Worm (Caenorhabditis elegans) whole organism, L1 larva: ENCODE data around the gene nhr-78.

Source experiments
- C16A3.4 ChIP-seq: fragments of 150-350 bp; optimal IDR thresholded peaks from 2 replicates; lab custom pipeline; 2014; ENCODE audit warnings: missing biosample characterization, missing genetic modification characterization
- C34B4.2 ChIP-seq: sonication (generic microtip); optimal IDR thresholded peaks from 2 replicates; lab custom pipeline; 2017; ENCODE audit warnings: mild to moderate bottlenecking, missing genetic modification characterization, missing compliant biosample characterization
- Y116A8C.19 ChIP-seq: sonication (generic microtip); optimal IDR thresholded peaks from 2 replicates; lab custom pipeline; 2016; ENCODE audit warnings: missing compliant biosample characterization, missing genetic modification characterization, borderline replicate concordance
- alr-1 ChIP-seq: fragments of 200-800 bp; sonication (Bioruptor generic); optimal IDR thresholded peaks from 2 replicates; lab custom pipeline; 2018; ENCODE audit warnings: borderline replicate concordance, mild to moderate bottlenecking, missing genetic modification characterization, missing compliant biosample characterization
- aly-2 ChIP-seq: fragments of 150-350 bp; optimal IDR thresholded peaks from 2 replicates; lab custom pipeline; 2014; ENCODE audit warnings: missing biosample characterization, missing genetic modification characterization
- ama-1 ChIP-seq: fragments of 150-350 bp; optimal IDR thresholded peaks from 2 replicates; lab custom pipeline; 2014
- ceh-63 ChIP-seq: fragments of 200-800 bp; sonication (Bioruptor generic); optimal IDR thresholded peaks from 2 replicates; lab custom pipeline; 2018; ENCODE audit warnings: mild to moderate bottlenecking, missing genetic modification characterization, missing compliant biosample characterization
- ceh-8 ChIP-seq: fragments of 200-800 bp; sonication (Bioruptor generic); optimal IDR thresholded peaks from 2 replicates; lab custom pipeline; 2018; ENCODE audit warnings: mild to moderate bottlenecking, missing genetic modification characterization, moderate library complexity, missing compliant biosample characterization
- ceh-88 ChIP-seq: fragments of 200-800 bp; sonication (Bioruptor generic); IDR thresholded peaks from 2 replicates; pipeline ENCODE4 v1.3.6; 2022; ENCODE audit warnings: missing genetic modification characterization, missing compliant biosample characterization
- ceh-90 ChIP-seq: sonication (generic microtip); optimal IDR thresholded peaks from 2 replicates; lab custom pipeline; 2016; ENCODE audit warnings: missing genetic modification characterization, missing compliant biosample characterization
- dpl-1 ChIP-seq, 3 experiments: fragments of 150-350 bp in 2 of 3; sonication (generic microtip) in 1 of 3; optimal IDR thresholded peaks; 2 replicates each; lab custom pipeline; 2014 to 2017; ENCODE audit warnings: missing biosample characterization in 3 of 3, missing genetic modification characterization in 3 of 3, missing genetic modification reagents in 3 of 3
- efl-3 ChIP-seq: fragments of 200-800 bp; sonication (Bioruptor generic); optimal IDR thresholded peaks from 2 replicates; lab custom pipeline; 2018; ENCODE audit warnings: mild to moderate bottlenecking, missing genetic modification characterization, missing compliant biosample characterization
- egl-13 ChIP-seq: sonication (generic microtip); optimal IDR thresholded peaks from 2 replicates; lab custom pipeline; 2016; ENCODE audit warnings: missing genotype, missing genetic modification reagents, missing genetic modification characterization, missing compliant biosample characterization
- fkh-10 ChIP-seq: sonication (generic microtip); optimal IDR thresholded peaks from 2 replicates; lab custom pipeline; 2017; ENCODE audit warnings: missing biosample characterization, missing genetic modification reagents, missing genetic modification characterization
- fos-1 ChIP-seq: fragments of 150-350 bp; optimal IDR thresholded peaks from 2 replicates; lab custom pipeline; 2014; ENCODE audit warnings: missing biosample characterization, missing genetic modification characterization
- grh-1 ChIP-seq: fragments of 200-800 bp; sonication (Bioruptor generic); IDR thresholded peaks from 2 replicates; pipeline ENCODE4 v1.3.6; 2022; ENCODE audit warnings: missing genetic modification reagents, missing genetic modification characterization, missing compliant biosample characterization
- hlh-17 ChIP-seq: fragments of 200-800 bp; sonication (Bioruptor generic); optimal IDR thresholded peaks from 2 replicates; lab custom pipeline; 2018; ENCODE audit warnings: missing genetic modification characterization, mild to moderate bottlenecking, missing compliant biosample characterization, moderate library complexity, borderline replicate concordance
- hlh-4 ChIP-seq: sonication (generic microtip); optimal IDR thresholded peaks from 2 replicates; lab custom pipeline; 2016; ENCODE audit warnings: mild to moderate bottlenecking, missing genetic modification characterization, missing compliant biosample characterization
- irx-1 ChIP-seq: sonication (generic microtip); optimal IDR thresholded peaks from 2 replicates; lab custom pipeline; 2016; ENCODE audit warnings: missing genetic modification characterization, missing compliant biosample characterization
- isw-1 ChIP-seq: fragments of 200-800 bp; sonication (Bioruptor generic); IDR thresholded peaks from 2 replicates; pipeline ENCODE4 v1.3.6; 2022; ENCODE audit warnings: missing genetic modification characterization, missing compliant biosample characterization
- lin-13 ChIP-seq: fragments of 150-350 bp; optimal IDR thresholded peaks from 2 replicates; lab custom pipeline; 2014; ENCODE audit warnings: missing biosample characterization, missing genetic modification reagents, missing genetic modification characterization
- lin-14 ChIP-seq: fragments of 200-800 bp; sonication (Bioruptor generic); optimal IDR thresholded peaks from 2 replicates; lab custom pipeline; 2018; ENCODE audit warnings: mild to moderate bottlenecking, missing genetic modification characterization, moderate library complexity, missing compliant biosample characterization
- lin-35 ChIP-seq, 2 experiments: fragments of 150-350 bp; optimal IDR thresholded peaks; 2 replicates each; lab custom pipeline; 2014; ENCODE audit warnings: missing biosample characterization in 2 of 2, missing genetic modification characterization in 2 of 2, missing genetic modification reagents in 2 of 2
- lin-39 ChIP-seq: fragments of 150-350 bp; optimal IDR thresholded peaks from 2 replicates; lab custom pipeline; 2014; ENCODE audit warnings: missing biosample characterization, missing genetic modification reagents, missing genetic modification characterization
- lir-3 ChIP-seq: sonication (generic microtip); optimal IDR thresholded peaks from 2 replicates; lab custom pipeline; 2016; ENCODE audit warnings: mild to moderate bottlenecking, missing genetic modification characterization, moderate library complexity, missing compliant biosample characterization; ENCODE audit not compliant: poor library complexity
- lsy-2 ChIP-seq, 2 experiments: fragments of 150-350 bp; optimal IDR thresholded peaks; 2 replicates each; lab custom pipeline; 2014; ENCODE audit warnings: missing biosample characterization in 2 of 2, missing genetic modification characterization in 2 of 2
- mab-9 ChIP-seq: fragments of 200-800 bp; sonication (Bioruptor generic); IDR thresholded peaks from 2 replicates; pipeline ENCODE4 v1.3.6; 2022; ENCODE audit warnings: missing genetic modification reagents, missing genetic modification characterization, missing compliant biosample characterization
- mdl-1 ChIP-seq, 2 experiments: fragments of 150-350 bp; optimal IDR thresholded peaks; 2 replicates each; lab custom pipeline; 2014 to 2017; ENCODE audit warnings: missing biosample characterization in 2 of 2, missing genetic modification characterization in 2 of 2, inconsistent platforms in 1 of 2
- nhr-12 ChIP-seq: sonication (generic microtip); optimal IDR thresholded peaks from 2 replicates; lab custom pipeline; 2017; ENCODE audit warnings: missing biosample characterization, missing genetic modification characterization
- nhr-19 ChIP-seq: fragments of 200-800 bp; sonication (Bioruptor generic); conservative IDR thresholded peaks from 2 replicates; pipeline ENCODE4 v1.3.6; 2022; ENCODE audit warnings: missing genetic modification characterization, missing compliant biosample characterization
- nhr-47 ChIP-seq: sonication (generic microtip); optimal IDR thresholded peaks from 2 replicates; lab custom pipeline; 2016; ENCODE audit warnings: mild to moderate bottlenecking, missing genetic modification characterization, moderate library complexity, missing compliant biosample characterization
- nhr-71 ChIP-seq: sonication (generic microtip); optimal IDR thresholded peaks from 2 replicates; lab custom pipeline; 2016; ENCODE audit warnings: mild to moderate bottlenecking, missing genetic modification characterization, moderate library complexity, missing compliant biosample characterization
- nhr-77 ChIP-seq: fragments of 150-350 bp; optimal IDR thresholded peaks from 2 replicates; lab custom pipeline; 2014; ENCODE audit warnings: missing biosample characterization, missing genetic modification characterization
- nhr-90 ChIP-seq: sonication (generic microtip); optimal IDR thresholded peaks from 2 replicates; lab custom pipeline; 2016; ENCODE audit warnings: mild to moderate bottlenecking, missing genetic modification characterization, missing compliant biosample characterization; ENCODE audit not compliant: poor library complexity
- pag-3 ChIP-seq: sonication (generic microtip); optimal IDR thresholded peaks from 2 replicates; lab custom pipeline; 2017; ENCODE audit warnings: missing genetic modification characterization, mild to moderate bottlenecking, missing compliant biosample characterization, antibody characterized with exemption, borderline replicate concordance; ENCODE audit not compliant: insufficient read depth
- pax-3 ChIP-seq: fragments of 200-800 bp; sonication (Bioruptor generic); optimal IDR thresholded peaks from 2 replicates; lab custom pipeline; 2018; ENCODE audit warnings: mild to moderate bottlenecking, missing genetic modification characterization, moderate library complexity, missing compliant biosample characterization
- skn-1 ChIP-seq: fragments of 150-350 bp; optimal IDR thresholded peaks from 2 replicates; lab custom pipeline; 2014; ENCODE audit warnings: missing biosample characterization, missing genetic modification characterization
- snpc-4 ChIP-seq: fragments of 150-350 bp; optimal IDR thresholded peaks from 2 replicates; lab custom pipeline; 2014; ENCODE audit warnings: missing biosample characterization, missing genetic modification characterization
- snu-23 ChIP-seq: sonication (generic microtip); optimal IDR thresholded peaks from 2 replicates; lab custom pipeline; 2016; ENCODE audit warnings: missing genetic modification characterization, missing compliant biosample characterization
- sptf-1 ChIP-seq: fragments of 150-350 bp; optimal IDR thresholded peaks from 2 replicates; lab custom pipeline; 2014; ENCODE audit warnings: missing biosample characterization, missing genetic modification characterization
- tbx-2 ChIP-seq: sonication (generic microtip); optimal IDR thresholded peaks from 2 replicates; lab custom pipeline; 2016; ENCODE audit warnings: missing genetic modification characterization, missing compliant biosample characterization
- tlp-1 ChIP-seq: fragments of 150-350 bp; optimal IDR thresholded peaks from 2 replicates; lab custom pipeline; 2014; ENCODE audit warnings: missing biosample characterization, missing genetic modification characterization
- unc-130 ChIP-seq: fragments of 150-350 bp; optimal IDR thresholded peaks from 2 replicates; lab custom pipeline; 2017; ENCODE audit warnings: missing biosample characterization, missing genetic modification characterization, inconsistent platforms
- unc-62 ChIP-seq: fragments of 150-350 bp; optimal IDR thresholded peaks from 2 replicates; lab custom pipeline; 2014; ENCODE audit warnings: missing biosample characterization, missing genetic modification reagents, missing genetic modification characterization
- unc-86 ChIP-seq: sonication (generic microtip); optimal IDR thresholded peaks from 2 replicates; lab custom pipeline; 2016; ENCODE audit warnings: missing genetic modification characterization, missing compliant biosample characterization
- unc-98 ChIP-seq: fragments of 200-800 bp; sonication (Bioruptor generic); IDR thresholded peaks from 2 replicates; pipeline ENCODE4 v1.3.6; 2022; ENCODE audit warnings: missing genetic modification characterization, missing compliant biosample characterization
- xbp-1 ChIP-seq: sonication (generic microtip); optimal IDR thresholded peaks from 2 replicates; lab custom pipeline; 2016; ENCODE audit warnings: missing genetic modification characterization, missing compliant biosample characterization
- ztf-11 ChIP-seq, 2 experiments: sonication (generic microtip); optimal IDR thresholded peaks; 2 replicates each; lab custom pipeline; 2016 to 2017; ENCODE audit warnings: missing genetic modification characterization in 2 of 2, missing biosample characterization in 1 of 2, missing compliant biosample characterization in 1 of 2
- ztf-4 ChIP-seq: fragments of 150-350 bp; optimal IDR thresholded peaks from 2 replicates; lab custom pipeline; 2014; ENCODE audit warnings: missing biosample characterization, missing genetic modification characterization

The nhr-78 gene

DNA sequence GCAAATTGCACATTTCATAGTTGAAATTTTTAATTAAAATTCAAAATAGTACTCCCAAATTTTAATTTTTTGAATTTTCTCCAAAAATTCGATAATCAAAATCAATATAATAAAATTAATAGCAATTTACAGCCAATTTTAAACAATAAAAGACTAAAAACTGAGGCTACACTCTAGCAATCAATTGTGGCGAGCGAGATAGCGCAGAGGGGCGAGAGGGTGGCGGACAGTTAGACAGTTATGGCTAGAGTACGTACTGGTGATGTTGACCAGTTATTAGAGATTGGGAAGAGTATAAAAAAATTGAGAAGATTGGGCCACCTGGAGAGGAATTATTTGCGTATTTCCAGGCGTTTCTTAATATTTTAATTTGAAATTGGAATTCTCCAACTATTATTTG, at the start of gene nhr-78 (continued):
- TF ChIP-seq xbp-1 (peak; percentile 27), ama-1 (lab: Kevin White, UChicago) (no peak), lsy-2 (tag; optimal IDR thresholded peaks at IDR 0.05; lab: Kevin White, UChicago) (peak; percentile 31 to 45), nhr-90 (tag; lab: Kevin White, UChicago) (no peak), ceh-90 (tag; lab: Kevin White, UChicago) (no peak), hlh-4 (no peak), nhr-71 (no peak), nhr-19 (0 out of 2 replicates have a peak, but pooled peaks have one; percentile 21), pax-3 (tag; lab: Kevin White, UChicago) (no peak), irx-1 (tag; lab: Kevin White, UChicago) (no peak), pag-3 (tag; lab: Kevin White, UChicago) (no peak), ceh-63 (GFP tag; lab: Kevin White, UChicago) (no peak), tbx-2 (no peak), nhr-12 (tag; lab: Kevin White, UChicago) (no peak), lin-39 (tag; lab: Kevin White, UChicago) (no peak), fos-1 (tag; lab: Kevin White, UChicago) (no peak), unc-86 (peak; percentile 8), fkh-10 (GFP tag; lab: Kevin White, UChicago) (no peak), nhr-77 (no peak), isw-1 (no peak), ztf-4 (tag; lab: Kevin White, UChicago) (no peak), unc-98 (GFP tag; lab: Robert Waterston, UW) (no peak), snu-23 (GFP tag; lab: Kevin White, UChicago) (no peak), lin-13 (GFP tag; lab: Kevin White, UChicago) (no peak), ztf-11 (tag; optimal IDR thresholded peaks at IDR 0.05; lab: Kevin White, UChicago) (no peak), efl-3 (GFP tag; lab: Kevin White, UChicago) (no peak), mdl-1 (tag; optimal IDR thresholded peaks at IDR 0.05; lab: Kevin White, UChicago) (no peak), ceh-88 (GFP tag; lab: Robert Waterston, UW) (no peak), sptf-1 (tag; lab: Kevin White, UChicago) (no peak), aly-2 (tag; lab: Kevin White, UChicago) (no peak), hlh-17 (GFP tag; lab: Kevin White, UChicago) (no peak)

DNA sequence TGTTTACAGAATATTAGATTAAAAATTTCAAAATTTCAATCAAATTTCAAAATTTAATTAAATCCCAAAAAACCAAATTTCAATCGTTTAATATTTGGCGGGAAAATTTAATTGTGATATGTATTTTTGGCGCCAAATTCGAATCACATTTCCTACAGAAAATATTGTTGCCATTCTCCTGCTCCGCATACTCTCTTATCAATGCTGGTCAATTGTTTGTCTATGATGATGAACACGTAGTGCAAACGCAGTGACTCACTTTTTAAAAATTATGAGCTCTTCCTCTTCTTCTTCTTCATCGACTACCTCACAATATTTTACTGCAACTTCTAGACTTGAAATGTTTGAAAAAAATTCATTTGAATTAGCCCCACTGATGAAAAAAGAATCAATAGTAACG, 48.8 kb upstream of the nhr-78 start, which contains the start of gene trpl-2:
Gene trpl-2 (plus strand): TSS at position 210 of the 400 bp plus-strand sequence.
- TF ChIP-seq Y116A8C.19 (no peak), fkh-10 (GFP tag; lab: Kevin White, UChicago) (no peak), unc-62 (GFP tag; lab: Kevin White, UChicago) (no peak), ceh-88 (GFP tag; lab: Robert Waterston, UW) (no peak), nhr-12 (tag; lab: Kevin White, UChicago) (no peak), snpc-4 (no peak), lin-35 (GFP tag; optimal IDR thresholded peaks at IDR 0.05; lab: Kevin White, UChicago) (peak in 1 of 2 experiments; percentile 31), mab-9 (GFP tag; lab: Robert Waterston, UW) (no peak), ceh-90 (tag; lab: Kevin White, UChicago) (no peak), nhr-71 (no peak), C16A3.4 (no peak), hlh-17 (GFP tag; lab: Kevin White, UChicago) (no peak), dpl-1 (GFP tag; optimal IDR thresholded peaks at IDR 0.05; lab: Kevin White, UChicago) (peak in 1 of 3 experiments; percentile 18), unc-130 (tag; lab: Kevin White, UChicago) (no peak)

DNA sequence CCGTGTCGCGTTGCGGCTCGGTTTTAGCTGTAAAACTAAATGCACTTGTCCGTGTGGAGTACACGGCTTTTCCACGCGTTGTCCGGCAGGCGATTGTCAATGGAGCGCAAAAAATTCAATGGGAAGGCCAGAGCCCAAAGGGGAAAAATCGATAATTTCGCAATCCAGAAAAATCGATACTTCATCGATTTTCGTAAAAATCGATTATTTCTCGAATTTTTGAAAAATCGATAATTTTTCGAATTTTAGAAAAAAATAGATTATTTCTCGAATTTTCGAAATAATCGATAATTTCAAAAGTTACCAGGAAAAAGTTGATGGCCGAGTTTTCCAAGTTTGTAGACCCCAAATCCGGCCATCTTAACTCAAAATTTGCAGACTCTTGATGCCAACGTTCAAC, 41.8 kb upstream of the nhr-78 start:
- TF ChIP-seq nhr-47 (tag; lab: Kevin White, UChicago) (no peak), C16A3.4 (no peak), lin-14 (GFP tag; lab: Kevin White, UChicago) (no peak), alr-1 (tag; lab: Kevin White, UChicago) (no peak), skn-1 (no peak), lir-3 (tag; lab: Kevin White, UChicago) (no peak), ceh-8 (GFP tag; lab: Kevin White, UChicago) (no peak), lin-35 (GFP tag; optimal IDR thresholded peaks at IDR 0.05; lab: Kevin White, UChicago) (no peak), unc-130 (tag; lab: Kevin White, UChicago) (no peak), lin-13 (GFP tag; lab: Kevin White, UChicago) (no peak), hlh-4 (no peak), tlp-1 (tag; lab: Kevin White, UChicago) (no peak), grh-1 (GFP tag; lab: Robert Waterston, UW) (no peak), C34B4.2 (tag; lab: Kevin White, UChicago) (no peak), egl-13 (no peak)
